Worm (Caenorhabditis elegans) whole organism, L2 larva: ENCODE data around the gene lgc-17.

Source experiments
- ZK546.5 ChIP-seq: sonication (generic microtip); optimal IDR thresholded peaks from 2 replicates; lab custom pipeline; 2017; ENCODE audit warnings: missing biosample characterization, missing genetic modification characterization
- ceh-16 ChIP-seq: fragments of 150-350 bp; optimal IDR thresholded peaks from 2 replicates; lab custom pipeline; 2014; ENCODE audit warnings: missing biosample characterization, missing genetic modification characterization
- dmd-4 ChIP-seq: sonication (generic microtip); optimal IDR thresholded peaks from 2 replicates; lab custom pipeline; 2017; ENCODE audit warnings: missing biosample characterization, missing genetic modification characterization
- elt-1 ChIP-seq: fragments of 150-350 bp; optimal IDR thresholded peaks from 2 replicates; lab custom pipeline; 2014; ENCODE audit warnings: missing biosample characterization, missing genetic modification characterization
- lin-39 ChIP-seq: fragments of 150-350 bp; optimal IDR thresholded peaks from 2 replicates; lab custom pipeline; 2014; ENCODE audit warnings: missing biosample characterization, missing genetic modification reagents, missing genetic modification characterization
- mab-5 ChIP-seq: fragments of 150-350 bp; optimal IDR thresholded peaks from 2 replicates; lab custom pipeline; 2014; ENCODE audit warnings: missing biosample characterization, missing genetic modification characterization
- snpc-4 ChIP-seq: fragments of 150-350 bp; optimal IDR thresholded peaks from 2 replicates; lab custom pipeline; 2014; ENCODE audit warnings: missing biosample characterization, missing genetic modification characterization
- unc-39 ChIP-seq: fragments of 150-350 bp; optimal IDR thresholded peaks from 2 replicates; lab custom pipeline; 2014; ENCODE audit warnings: missing biosample characterization, missing genetic modification characterization
- ztf-4 ChIP-seq: fragments of 150-350 bp; optimal IDR thresholded peaks from 2 replicates; lab custom pipeline; 2014; ENCODE audit warnings: missing biosample characterization, missing genetic modification characterization

DNA sequence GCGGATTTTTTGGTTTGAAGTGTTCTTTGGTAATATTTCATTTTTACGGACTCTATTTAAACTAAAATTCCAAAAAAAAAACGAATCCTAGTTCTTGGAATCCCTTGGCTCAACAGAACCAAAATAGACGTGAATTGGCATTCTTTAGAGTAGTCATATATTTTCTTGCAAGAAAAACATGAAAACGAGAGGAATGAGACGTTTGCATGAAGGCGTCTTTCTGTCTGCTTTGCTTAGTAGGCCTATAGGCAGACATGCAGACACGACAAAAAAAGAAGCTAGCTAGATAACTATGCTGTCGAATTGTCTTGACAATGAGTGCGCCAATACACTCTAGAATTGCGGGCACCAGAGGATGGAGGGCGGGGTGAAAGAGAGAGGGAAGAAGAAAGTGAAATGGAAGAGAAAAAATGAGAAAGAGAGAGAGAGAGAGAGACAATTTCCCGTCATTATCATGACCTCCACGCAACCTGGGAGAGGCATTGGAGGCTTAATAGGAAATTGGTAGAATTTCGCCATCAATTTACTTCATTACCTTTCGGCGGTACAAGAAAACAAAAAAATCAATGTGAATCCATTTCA lies 40.7 kb upstream of the lgc-17 start:
- no peak for TF ChIP-seq elt-1
- no peak for TF ChIP-seq ceh-16 (tag; lab: Kevin White, UChicago)
- TF ChIP-seq ZK546.5 (tag; lab: Kevin White, UChicago), result no peak
- no peak for TF ChIP-seq snpc-4 (tag; lab: Kevin White, UChicago)
- peak; percentile 14 for TF ChIP-seq mab-5 (tag; lab: Kevin White, UChicago)
- no peak for TF ChIP-seq unc-39 (tag; lab: Kevin White, UChicago)
- TF ChIP-seq dmd-4 (tag; lab: Kevin White, UChicago), result no peak
- no peak for TF ChIP-seq lin-39 (tag; lab: Kevin White, UChicago)
- TF ChIP-seq ztf-4, result no peak
